Fruit fly (Drosophila melanogaster) whole organism, embryonic: ENCODE measurements around the gene RpS29.

Experiments used
- Aef1 ChIP-seq: fragments of 200-800 bp; sonication (Bioruptor generic); IDR thresholded peaks from 3 replicates; pipeline ENCODE4 v1.3.6; 2022; ENCODE audit warnings: missing biosample characterization, missing genetic modification characterization
- Asciz ChIP-seq: fragments of 200-800 bp; sonication (Bioruptor generic); optimal IDR thresholded peaks from 2 replicates; lab custom pipeline; 2017; ENCODE audit warnings: missing biosample characterization, mild to moderate bottlenecking, missing genetic modification characterization, missing genetic modification reagents
- BtbVII ChIP-seq: fragments of 200-800 bp; sonication (Bioruptor generic); optimal IDR thresholded peaks from 3 replicates; lab custom pipeline; 2017; ENCODE audit warnings: missing biosample characterization, mild to moderate bottlenecking, missing genetic modification characterization
- CG1024 ChIP-seq: fragments of 200-800 bp; sonication (Bioruptor generic); IDR thresholded peaks from 2 replicates; pipeline ENCODE4 v1.3.6; 2022; ENCODE audit warnings: missing biosample characterization, missing genetic modification characterization
- CG10366 ChIP-seq: fragments of 200-800 bp; sonication (Bioruptor generic); IDR thresholded peaks from 2 replicates; pipeline ENCODE4 v1.3.6; 2022; ENCODE audit warnings: missing biosample characterization, missing genetic modification characterization
- CG10979 ChIP-seq: fragments of 200-800 bp; sonication (Bioruptor generic); optimal IDR thresholded peaks from 2 replicates; lab custom pipeline; 2018; ENCODE audit warnings: missing biosample characterization, mild to moderate bottlenecking, missing genetic modification characterization, moderate library complexity
- CG11093 ChIP-seq: fragments of 200-800 bp; sonication (Bioruptor generic); IDR thresholded peaks from 3 replicates; pipeline ENCODE4 v1.3.6; 2022; ENCODE audit warnings: missing biosample characterization, missing genetic modification characterization
- CG11456 ChIP-seq: fragments of 200-800 bp; sonication (Bioruptor generic); IDR thresholded peaks from 3 replicates; pipeline ENCODE4 v1.3.6; 2022; ENCODE audit warnings: missing biosample characterization, missing genetic modification characterization
- CG11723 ChIP-seq: fragments of 200-800 bp; sonication (Bioruptor generic); optimal IDR thresholded peaks from 2 replicates; lab custom pipeline; 2017; ENCODE audit warnings: missing biosample characterization, mild to moderate bottlenecking, missing genetic modification characterization
- CG12104 ChIP-seq: fragments of 200-800 bp; sonication (Bioruptor generic); optimal IDR thresholded peaks from 3 replicates; lab custom pipeline; 2016; ENCODE audit warnings: missing biosample characterization, missing genetic modification characterization
- CG12942 ChIP-seq: fragments of 200-800 bp; sonication (Bioruptor generic); optimal IDR thresholded peaks from 3 replicates; lab custom pipeline; 2016; ENCODE audit warnings: missing biosample characterization, missing genetic modification characterization
- CG13775 ChIP-seq: fragments of 200-800 bp; sonication (Bioruptor generic); optimal IDR thresholded peaks from 3 replicates; lab custom pipeline; 2017; ENCODE audit warnings: missing biosample characterization, mild to moderate bottlenecking, missing genetic modification characterization
- CG15073 ChIP-seq: fragments of 200-800 bp; sonication (Bioruptor generic); optimal IDR thresholded peaks from 2 replicates; lab custom pipeline; 2016; ENCODE audit warnings: missing biosample characterization, missing genetic modification characterization
- CG15479 ChIP-seq: fragments of 200-800 bp; sonication (Bioruptor generic); optimal IDR thresholded peaks from 3 replicates; lab custom pipeline; 2019; ENCODE audit warnings: missing biosample characterization, mild to moderate bottlenecking, missing genetic modification characterization, moderate library complexity
- CG17361 ChIP-seq: fragments of 200-800 bp; sonication (Bioruptor generic); IDR thresholded peaks from 3 replicates; pipeline ENCODE4 v1.3.6; 2022; ENCODE audit warnings: missing biosample characterization, missing genetic modification characterization
- CG2120 ChIP-seq: fragments of 200-800 bp; sonication (Bioruptor generic); optimal IDR thresholded peaks from 3 replicates; lab custom pipeline; 2016; ENCODE audit warnings: missing biosample characterization, missing genetic modification characterization
- CG3065 ChIP-seq: fragments of 200-800 bp; sonication (Bioruptor generic); optimal IDR thresholded peaks from 2 replicates; lab custom pipeline; 2016; ENCODE audit warnings: missing biosample characterization, missing genetic modification characterization
- CG3281 ChIP-seq: fragments of 200-800 bp; sonication (Bioruptor generic); optimal IDR thresholded peaks from 3 replicates; lab custom pipeline; 2017; ENCODE audit warnings: missing biosample characterization, mild to moderate bottlenecking, missing genetic modification characterization
- CG33557 ChIP-seq: fragments of 200-800 bp; sonication (Bioruptor generic); optimal IDR thresholded peaks from 2 replicates; lab custom pipeline; 2019; ENCODE audit warnings: missing biosample characterization, mild to moderate bottlenecking, missing genetic modification characterization, moderate library complexity
- CG4282 ChIP-seq: fragments of 200-800 bp; sonication (Bioruptor generic); optimal IDR thresholded peaks from 2 replicates; lab custom pipeline; 2016; ENCODE audit warnings: missing biosample characterization, missing genetic modification characterization
- CG8944 ChIP-seq: fragments of 200-800 bp; sonication (Bioruptor generic); optimal IDR thresholded peaks from 3 replicates; lab custom pipeline; 2016; ENCODE audit warnings: missing biosample characterization, missing genetic modification characterization
- CG9727 ChIP-seq: fragments of 200-800 bp; sonication (Bioruptor generic); optimal IDR thresholded peaks from 3 replicates; lab custom pipeline; 2017; ENCODE audit warnings: missing biosample characterization, mild to moderate bottlenecking, missing genetic modification characterization
- Dfd ChIP-seq, 2 experiments: fragments of >200 bp; optimal IDR thresholded peaks; 2 replicates each; lab custom pipeline; 2017; ENCODE audit warnings: missing biosample characterization in 2 of 2, missing genetic modification characterization in 2 of 2
- H2.0 ChIP-seq: fragments of 200-800 bp; sonication (Bioruptor generic); IDR thresholded peaks from 2 replicates; pipeline ENCODE4 v1.3.6; 2022; ENCODE audit warnings: missing biosample characterization, missing genetic modification characterization
- HLHmδ ChIP-seq: fragments of 200-800 bp; sonication (Bioruptor generic); optimal IDR thresholded peaks from 2 replicates; lab custom pipeline; 2018; ENCODE audit warnings: missing biosample characterization, mild to moderate bottlenecking, missing genetic modification characterization, moderate library complexity
- Hey ChIP-seq: fragments of 200-800 bp; sonication (Bioruptor generic); optimal IDR thresholded peaks from 3 replicates; lab custom pipeline; 2018; ENCODE audit warnings: missing biosample characterization, mild to moderate bottlenecking, missing genetic modification characterization
- Hr78 ChIP-seq, 2 experiments: fragments of 200-800 bp in 1 of 2; fragments of >200 bp in 1 of 2; sonication (Bioruptor generic) in 1 of 2; optimal IDR thresholded peaks; 2 replicates each; lab custom pipeline; 2017 to 2019; ENCODE audit warnings: missing biosample characterization in 2 of 2, missing genetic modification characterization in 2 of 2, mild to moderate bottlenecking in 1 of 2, moderate library complexity in 1 of 2
- MBD-R2 ChIP-seq: fragments of 200-800 bp; sonication (Bioruptor generic); IDR thresholded peaks from 2 replicates; pipeline ENCODE4 v1.3.6; 2022; ENCODE audit warnings: missing biosample characterization, missing genetic modification characterization
- Med ChIP-seq: fragments of 200-800 bp; sonication (Bioruptor generic); peaks from one replicate; lab custom pipeline; 2016; ENCODE audit warnings: missing biosample characterization, missing genetic modification characterization, mild to moderate bottlenecking, inconsistent platforms, moderate library complexity
- NC2α ChIP-seq: fragments of 200-800 bp; sonication (Bioruptor generic); optimal IDR thresholded peaks from 2 replicates; lab custom pipeline; 2016; ENCODE audit warnings: missing biosample characterization, missing genetic modification characterization
- Tbp ChIP-seq: fragments of >200 bp; optimal IDR thresholded peaks from 2 replicates; lab custom pipeline; 2018; ENCODE audit warnings: missing biosample characterization, missing genetic modification characterization
- Xbp1 ChIP-seq: fragments of 200-800 bp; sonication (Bioruptor generic); optimal IDR thresholded peaks from 3 replicates; lab custom pipeline; 2016; ENCODE audit warnings: missing biosample characterization, mild to moderate bottlenecking, missing genetic modification characterization
- YL-1 ChIP-seq: fragments of 200-800 bp; sonication (Bioruptor generic); optimal IDR thresholded peaks from 3 replicates; lab custom pipeline; 2017; ENCODE audit warnings: missing biosample characterization, mild to moderate bottlenecking, missing genetic modification characterization
- az2 ChIP-seq: fragments of 200-800 bp; sonication (Bioruptor generic); optimal IDR thresholded peaks from 3 replicates; lab custom pipeline; 2016; ENCODE audit warnings: missing biosample characterization, missing genetic modification characterization
- bigmax ChIP-seq: fragments of 200-800 bp; sonication (Bioruptor generic); optimal IDR thresholded peaks from 2 replicates; lab custom pipeline; 2018; ENCODE audit warnings: missing biosample characterization, mild to moderate bottlenecking, missing genetic modification characterization
- danr ChIP-seq: fragments of 200-800 bp; sonication (Bioruptor generic); IDR thresholded peaks from 2 replicates; pipeline ENCODE4 v1.3.6; 2022; ENCODE audit warnings: missing biosample characterization, missing genetic modification characterization
- ems ChIP-seq: fragments of 200-800 bp; sonication (Bioruptor generic); optimal IDR thresholded peaks from 3 replicates; lab custom pipeline; 2016; ENCODE audit warnings: missing biosample characterization, missing genetic modification characterization
- grau ChIP-seq: fragments of 200-800 bp; optimal IDR thresholded peaks from 3 replicates; lab custom pipeline; 2019; ENCODE audit warnings: missing biosample characterization, mild to moderate bottlenecking, missing genetic modification characterization, moderate library complexity
- mld ChIP-seq: fragments of 200-800 bp; sonication (Bioruptor generic); IDR thresholded peaks from 3 replicates; pipeline ENCODE4 v1.3.6; 2022; ENCODE audit warnings: missing biosample characterization, missing genetic modification characterization; ENCODE audit not compliant: partially characterized antibody
- p53 ChIP-seq: fragments of 200-800 bp; sonication (Bioruptor generic); optimal IDR thresholded peaks from 2 replicates; lab custom pipeline; 2016; ENCODE audit warnings: missing biosample characterization, missing genetic modification characterization
- pho ChIP-seq: fragments of 200-800 bp; sonication (Bioruptor generic); optimal IDR thresholded peaks from 2 replicates; lab custom pipeline; 2016; ENCODE audit warnings: missing biosample characterization, missing genetic modification characterization
- prd ChIP-seq, 3 experiments: fragments of >200 bp in 2 of 3; fragments of 200-800 bp in 1 of 3; sonication (Bioruptor generic) in 1 of 3; optimal IDR thresholded peaks in 2 of 3; IDR thresholded peaks in 1 of 3; 2 replicates in 2 of 3; 3 replicates in 1 of 3; pipeline versions ENCODE4 v1.3.6 to Lab custom; 2017 to 2022; ENCODE audit warnings: missing biosample characterization in 1 of 3, missing genetic modification characterization in 1 of 3
- rib ChIP-seq: fragments of 200-800 bp; sonication (Bioruptor generic); IDR thresholded peaks from 2 replicates; pipeline ENCODE4 v1.3.6; 2022; ENCODE audit warnings: missing biosample characterization, missing genetic modification characterization
- schlank ChIP-seq: fragments of 200-800 bp; sonication (Bioruptor generic); optimal IDR thresholded peaks from 2 replicates; lab custom pipeline; 2018; ENCODE audit warnings: missing biosample characterization, mild to moderate bottlenecking, missing genetic modification characterization
- sqz ChIP-seq: fragments of 200-800 bp; sonication (Bioruptor generic); optimal IDR thresholded peaks from 3 replicates; lab custom pipeline; 2018; ENCODE audit warnings: missing biosample characterization, mild to moderate bottlenecking, missing genetic modification characterization
- tap ChIP-seq: fragments of 200-800 bp; optimal IDR thresholded peaks from 3 replicates; lab custom pipeline; 2019; ENCODE audit warnings: missing biosample characterization, mild to moderate bottlenecking, missing genetic modification characterization, moderate library complexity
- tin ChIP-seq: fragments of 200-800 bp; sonication (Bioruptor generic); optimal IDR thresholded peaks from 3 replicates; lab custom pipeline; 2016; ENCODE audit warnings: missing biosample characterization, missing genetic modification characterization
- trh ChIP-seq: fragments of 200-800 bp; sonication (Bioruptor generic); optimal IDR thresholded peaks from 2 replicates; lab custom pipeline; 2016; ENCODE audit warnings: missing biosample characterization, missing genetic modification characterization
- wor ChIP-seq: fragments of 200-800 bp; sonication (Bioruptor generic); IDR thresholded peaks from 2 replicates; pipeline ENCODE4 v1.3.6; 2022; ENCODE audit warnings: missing biosample characterization, missing genetic modification characterization
- yki ChIP-seq: fragments of >200 bp; optimal IDR thresholded peaks from 3 replicates; lab custom pipeline; 2018
- zen ChIP-seq: fragments of 200-800 bp; sonication (Bioruptor generic); optimal IDR thresholded peaks from 3 replicates; lab custom pipeline; 2018; ENCODE audit warnings: missing biosample characterization, mild to moderate bottlenecking, missing genetic modification characterization, moderate library complexity

RpS29 gene

DNA sequence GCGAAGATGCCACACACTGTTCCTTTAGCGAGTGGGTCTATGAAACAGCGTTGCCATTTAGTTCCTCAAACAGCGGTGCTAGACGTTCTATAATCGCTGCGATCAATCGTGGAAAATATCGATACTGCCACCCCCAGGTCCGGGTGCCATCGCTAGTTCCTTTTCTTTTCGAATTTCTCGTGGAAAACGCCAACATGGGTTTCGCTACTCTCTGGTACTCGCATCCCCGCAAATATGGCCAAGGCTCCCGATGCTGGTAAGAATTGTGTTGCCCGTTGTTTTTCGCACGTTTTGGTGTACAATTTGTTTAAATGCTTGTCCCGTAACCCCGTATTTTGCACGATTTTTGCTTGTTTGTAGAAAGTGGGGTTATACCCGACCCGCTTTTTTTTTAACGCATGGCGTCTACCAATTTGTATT is at the start of gene RpS29 (continued):
- TF ChIP-seq MBD-R2: peak; percentile 78
- TF ChIP-seq H2.0 (GFP tag; lab: Robert Waterston, UW): peak; percentile 74
- peak; percentile 85 for TF ChIP-seq CG3281
- TF ChIP-seq CG2120 (GFP tag; lab: Kevin White, UChicago): peak; percentile 90
- peak; percentile 76 for TF ChIP-seq grau (tag; lab: Kevin White, UChicago)
- peak; percentile 95 for TF ChIP-seq CG11456 (GFP tag; lab: Robert Waterston, UW)
- TF ChIP-seq yki (lab: Kevin White, UChicago): no peak
- TF ChIP-seq CG12104 (GFP tag; lab: Kevin White, UChicago): peak; percentile 68
- TF ChIP-seq Dfd (GFP tag; optimal IDR thresholded peaks at IDR 0.05; lab: Kevin White, UChicago): no peak
- TF ChIP-seq CG3065 (GFP tag; lab: Kevin White, UChicago): peak; percentile 29
- TF ChIP-seq az2: peak; percentile 69
- TF ChIP-seq NC2α: peak; percentile 53
- peak; percentile 68 for TF ChIP-seq CG17361 (GFP tag; lab: Robert Waterston, UW)
- TF ChIP-seq HLHmδ (GFP tag; lab: Kevin White, UChicago): peak; percentile 54
- TF ChIP-seq Hey (tag; lab: Kevin White, UChicago): peak; percentile 74
- TF ChIP-seq CG1024 (GFP tag; lab: Robert Waterston, UW): peak; percentile 64
- TF ChIP-seq Xbp1 (GFP tag; lab: Kevin White, UChicago): peak; percentile 85
- peak; percentile 83 for TF ChIP-seq p53 (GFP tag; lab: Kevin White, UChicago)
- peak; percentile 99 for TF ChIP-seq bigmax (GFP tag; lab: Kevin White, UChicago)
- TF ChIP-seq CG10979 (tag; lab: Kevin White, UChicago): peak; percentile 36
- TF ChIP-seq CG4282 (GFP tag; lab: Kevin White, UChicago): peak; percentile 84
- peak; percentile 86 for TF ChIP-seq CG10366 (GFP tag; lab: Robert Waterston, UW)
- TF ChIP-seq prd (optimal IDR thresholded peaks at IDR 0.05; lab: Kevin White, UChicago): no peak
- TF ChIP-seq prd (GFP tag; IDR thresholded peaks at IDR 0.05; lab: Robert Waterston, UW): peak; percentile 76
- peak; percentile 68 for TF ChIP-seq CG11723 (GFP tag; lab: Kevin White, UChicago)
- peak; percentile 84 for TF ChIP-seq ems (GFP tag; lab: Kevin White, UChicago)
- TF ChIP-seq pho (GFP tag; lab: Kevin White, UChicago): peak; percentile 89
- peak; percentile 84 for TF ChIP-seq CG8944 (GFP tag; lab: Kevin White, UChicago)
- no peak for TF ChIP-seq wor (GFP tag; lab: Robert Waterston, UW)
- TF ChIP-seq CG15073 (GFP tag; lab: Kevin White, UChicago): no peak
- no peak for TF ChIP-seq CG15479 (GFP tag; lab: Kevin White, UChicago)
- peak; percentile 77 for TF ChIP-seq CG13775
- TF ChIP-seq CG9727 (GFP tag; lab: Kevin White, UChicago): peak; percentile 70
- TF ChIP-seq trh: peak; percentile 53
- 0 out of 2 replicates have a peak, but pooled peaks have one; percentile 28 for TF ChIP-seq danr
- peak; percentile 39 for TF ChIP-seq zen (tag; lab: Kevin White, UChicago)
- TF ChIP-seq Aef1 (GFP tag; lab: Robert Waterston, UW): peak; percentile 77
- peak; percentile 75 for TF ChIP-seq sqz (GFP tag; lab: Kevin White, UChicago)
- TF ChIP-seq mld: peak; percentile 81
- no peak for TF ChIP-seq CG11093 (GFP tag; lab: Robert Waterston, UW)
- peak; percentile 99 for TF ChIP-seq Med (GFP tag; lab: Kevin White, UChicago)
- peak; percentile 71 for TF ChIP-seq Asciz
- TF ChIP-seq Tbp: peak; percentile 61
- peak; percentile 38 for TF ChIP-seq tap (tag; lab: Kevin White, UChicago)
- peak; percentile 74 for TF ChIP-seq tin (GFP tag; lab: Kevin White, UChicago)
- peak; percentile 78 for TF ChIP-seq CG12942 (GFP tag; lab: Kevin White, UChicago)
- peak; percentile 67 for TF ChIP-seq CG33557 (GFP tag; lab: Kevin White, UChicago)
- peak; percentile 52; the same call in 1 of the 2 replicates for TF ChIP-seq rib
- peak; percentile 85 for TF ChIP-seq schlank (tag; lab: Kevin White, UChicago)
- peak; percentile 99 for TF ChIP-seq YL-1 (GFP tag; lab: Kevin White, UChicago)
- TF ChIP-seq BtbVII (GFP tag; lab: Kevin White, UChicago): peak; percentile 78
- TF ChIP-seq Hr78 (GFP tag; optimal IDR thresholded peaks at IDR 0.05; lab: Kevin White, UChicago): no peak
